Worm (Caenorhabditis elegans): ENCODE data around the gene tceb-3.
A peak's percentile ranks its signal among the peaks of the same experiment; 100 is the strongest.

ce11 chrII:10946848-10947247, 369 bp downstream of the tceb-3 start:
- TF ChIP-seq pqm-1 (tag; optimal IDR thresholded peaks at IDR 0.05) (no peak), nhr-25 (tag; optimal IDR thresholded peaks at IDR 0.05) (no peak), daf-12 (tag; optimal IDR thresholded peaks at IDR 0.05) (no peak), elt-1 (tag; optimal IDR thresholded peaks at IDR 0.05) (no peak), nfya-1 (tag; optimal IDR thresholded peaks at IDR 0.05; ENCODE audit: insufficient read depth) (peak; percentile 59), nhr-12 (tag; optimal IDR thresholded peaks at IDR 0.05) (no peak), nhr-28 (tag; optimal IDR thresholded peaks at IDR 0.05) (no peak), ceh-82 (tag; optimal IDR thresholded peaks at IDR 0.05) (no peak)
